ENCODE assay signal across 1 fruit fly cellular context in genomic region chr2L:9567398-9567856, dm6.
TF ChIP-seq lines count a peak whose summit lies in the region.

No protein-coding gene starts in this region.

TF ChIP-seq in whole organism, embryonic, 481 proteins besides CTCF, POLR2A, EP300 and RAD21 (continued from another document and continues in another):
- TF ChIP-seq CG10462 (GFP tag; optimal IDR thresholded peaks at IDR 0.05; lab: Kevin White, UChicago): peak; percentile 92
- TF ChIP-seq cad (GFP tag; optimal IDR thresholded peaks at IDR 0.05; lab: Kevin White, UChicago): no peak
- peak; percentile 85 for TF ChIP-seq toy (GFP tag; IDR thresholded peaks at IDR 0.05; lab: Robert Waterston, UW)
- TF ChIP-seq Oli (tag; optimal IDR thresholded peaks at IDR 0.05; lab: Kevin White, UChicago): peak; percentile 94
- peak; percentile 89 for TF ChIP-seq al (GFP tag; IDR thresholded peaks at IDR 0.05; lab: Robert Waterston, UW)
- TF ChIP-seq Meics (GFP tag; optimal IDR thresholded peaks at IDR 0.05; lab: Kevin White, UChicago): peak; percentile 99
- TF ChIP-seq Bgb (GFP tag; IDR thresholded peaks at IDR 0.05; lab: Robert Waterston, UW; ENCODE audit: partially characterized antibody): peak; percentile 21; the same call in 1 of the 2 replicates
- peak; percentile 95 for TF ChIP-seq Blimp-1 (GFP tag; optimal IDR thresholded peaks at IDR 0.05; lab: Kevin White, UChicago)
- peak; percentile 99 for TF ChIP-seq sr (GFP tag; IDR thresholded peaks at IDR 0.05; lab: Robert Waterston, UW)
- peak; percentile 67 for TF ChIP-seq CG7357 (GFP tag; IDR thresholded peaks at IDR 0.05; lab: Robert Waterston, UW)
- TF ChIP-seq Hr39 (optimal IDR thresholded peaks at IDR 0.05; lab: Kevin White, UChicago): no peak
- no peak for TF ChIP-seq h (optimal IDR thresholded peaks at IDR 0.05; lab: Kevin White, UChicago)
- TF ChIP-seq H2.0 (GFP tag; IDR thresholded peaks at IDR 0.05; lab: Robert Waterston, UW): peak; percentile 93
- TF ChIP-seq CG6854 (GFP tag; optimal IDR thresholded peaks at IDR 0.05; lab: Kevin White, UChicago): peak; percentile 99
- peak; percentile 100 for TF ChIP-seq CG6813 (GFP tag; optimal IDR thresholded peaks at IDR 0.05; lab: Kevin White, UChicago)
- no peak for TF ChIP-seq Dll (GFP tag; IDR thresholded peaks at IDR 0.05; lab: Robert Waterston, UW; ENCODE audit: partially characterized antibody)
- peak; percentile 94 for TF ChIP-seq NC2α (GFP tag; optimal IDR thresholded peaks at IDR 0.05; lab: Kevin White, UChicago)
- peak; percentile 70 for TF ChIP-seq Taf1 (GFP tag; IDR thresholded peaks at IDR 0.05; lab: Robert Waterston, UW)
- TF ChIP-seq gcm2 (GFP tag; optimal IDR thresholded peaks at IDR 0.05; lab: Kevin White, UChicago): peak; percentile 99
- peak; percentile 77 for TF ChIP-seq tx (GFP tag; optimal IDR thresholded peaks at IDR 0.05; lab: Kevin White, UChicago)
- peak; percentile 99 for TF ChIP-seq CG12299 (tag; optimal IDR thresholded peaks at IDR 0.05; lab: Kevin White, UChicago)
- TF ChIP-seq org-1 (GFP tag; optimal IDR thresholded peaks at IDR 0.05; lab: Kevin White, UChicago): peak; percentile 98
- peak; percentile 90 for TF ChIP-seq nmo (GFP tag; optimal IDR thresholded peaks at IDR 0.05; lab: Kevin White, UChicago)
- peak; percentile 100 for TF ChIP-seq CG34376 (GFP tag; optimal IDR thresholded peaks at IDR 0.05; lab: Kevin White, UChicago)
- peak; percentile 82 for TF ChIP-seq CG4282 (GFP tag; optimal IDR thresholded peaks at IDR 0.05; lab: Kevin White, UChicago)
- peak; percentile 99 for TF ChIP-seq Vsx1 (GFP tag; optimal IDR thresholded peaks at IDR 0.05; lab: Kevin White, UChicago)
- peak; percentile 95 for TF ChIP-seq CG12236 (GFP tag; optimal IDR thresholded peaks at IDR 0.05; lab: Kevin White, UChicago)
- no peak; the same call in 1 of the 2 replicates for TF ChIP-seq CG8765 (GFP tag; IDR thresholded peaks at IDR 0.05; lab: Robert Waterston, UW)
- TF ChIP-seq D (optimal IDR thresholded peaks at IDR 0.05; lab: Kevin White, UChicago): no peak
- peak; percentile 96 for TF ChIP-seq D (GFP tag; optimal IDR thresholded peaks at IDR 0.05; lab: Kevin White, UChicago)
- peak; percentile 73 for TF ChIP-seq pum (GFP tag; optimal IDR thresholded peaks at IDR 0.05; lab: Kevin White, UChicago)
- peak; percentile 57; the same call in 1 of the 2 replicates for TF ChIP-seq CG14667 (GFP tag; IDR thresholded peaks at IDR 0.05; lab: Robert Waterston, UW)
- TF ChIP-seq dan (GFP tag; IDR thresholded peaks at IDR 0.05; lab: Robert Waterston, UW): no peak
- no peak for TF ChIP-seq CG14860 (GFP tag; IDR thresholded peaks at IDR 0.05; lab: Robert Waterston, UW; ENCODE audit: partially characterized antibody)
- TF ChIP-seq CG7839 (tag; optimal IDR thresholded peaks at IDR 0.05; lab: Kevin White, UChicago): peak; percentile 96
- peak; percentile 96 for TF ChIP-seq NC2β (GFP tag; optimal IDR thresholded peaks at IDR 0.05; lab: Kevin White, UChicago)
- TF ChIP-seq zen2 (GFP tag; IDR thresholded peaks at IDR 0.05; lab: Robert Waterston, UW; ENCODE audit: partially characterized antibody): no peak
- peak; percentile 99 for TF ChIP-seq CG17359 (tag; optimal IDR thresholded peaks at IDR 0.05; lab: Kevin White, UChicago)
- TF ChIP-seq CG33557 (GFP tag; optimal IDR thresholded peaks at IDR 0.05; lab: Kevin White, UChicago): peak; percentile 81
- peak; percentile 87 for TF ChIP-seq rib (GFP tag; IDR thresholded peaks at IDR 0.05; lab: Robert Waterston, UW)
- no peak for TF ChIP-seq CG7963 (GFP tag; IDR thresholded peaks at IDR 0.05; lab: Robert Waterston, UW; ENCODE audit: partially characterized antibody)
- peak; percentile 98 for TF ChIP-seq CG1529 (GFP tag; optimal IDR thresholded peaks at IDR 0.05; lab: Kevin White, UChicago)
- peak; percentile 98 for TF ChIP-seq abd-A (tag; optimal IDR thresholded peaks at IDR 0.05; lab: Kevin White, UChicago)
- TF ChIP-seq Sry-β (GFP tag; optimal IDR thresholded peaks at IDR 0.05; lab: Kevin White, UChicago): peak; percentile 81
- TF ChIP-seq vvl (GFP tag; IDR thresholded peaks at IDR 0.05; lab: Robert Waterston, UW): peak; percentile 99
- TF ChIP-seq dimm (GFP tag; IDR thresholded peaks at IDR 0.05; lab: Robert Waterston, UW): peak; percentile 91
- peak; percentile 100 for TF ChIP-seq B-H2 (GFP tag; optimal IDR thresholded peaks at IDR 0.05; lab: Kevin White, UChicago)
- TF ChIP-seq BtbVII (GFP tag; optimal IDR thresholded peaks at IDR 0.05; lab: Kevin White, UChicago): peak; percentile 100
- TF ChIP-seq CG14441 (GFP tag; IDR thresholded peaks at IDR 0.05; lab: Robert Waterston, UW): peak; percentile 89
- TF ChIP-seq ato (GFP tag; IDR thresholded peaks at IDR 0.05; lab: Robert Waterston, UW; ENCODE audit: partially characterized antibody): no peak
- TF ChIP-seq CG15601 (tag; optimal IDR thresholded peaks at IDR 0.05; lab: Kevin White, UChicago): peak; percentile 97
- peak; percentile 95 for TF ChIP-seq Six4 (GFP tag; optimal IDR thresholded peaks at IDR 0.05; lab: Kevin White, UChicago)
- peak; percentile 90 for TF ChIP-seq tio (GFP tag; optimal IDR thresholded peaks at IDR 0.05; lab: Kevin White, UChicago)
- TF ChIP-seq HHEX (GFP tag; optimal IDR thresholded peaks at IDR 0.05; lab: Kevin White, UChicago): peak; percentile 100
- peak; percentile 99 for TF ChIP-seq CG11723 (GFP tag; optimal IDR thresholded peaks at IDR 0.05; lab: Kevin White, UChicago)
- peak; percentile 97 for TF ChIP-seq CG13894 (tag; optimal IDR thresholded peaks at IDR 0.05; lab: Kevin White, UChicago)
- peak; percentile 100 for TF ChIP-seq CG3838 (GFP tag; optimal IDR thresholded peaks at IDR 0.05; lab: Kevin White, UChicago)
- TF ChIP-seq mam (GFP tag; optimal IDR thresholded peaks at IDR 0.05; lab: Kevin White, UChicago): peak; percentile 85
- TF ChIP-seq chn (GFP tag; optimal IDR thresholded peaks at IDR 0.05; lab: Kevin White, UChicago): peak; percentile 90
- peak; percentile 95 for TF ChIP-seq ems (GFP tag; optimal IDR thresholded peaks at IDR 0.05; lab: Kevin White, UChicago)
- TF ChIP-seq CG10959 (GFP tag; IDR thresholded peaks at IDR 0.05; lab: Robert Waterston, UW): peak; percentile 72
- peak; percentile 100 for TF ChIP-seq CG17568 (GFP tag; optimal IDR thresholded peaks at IDR 0.05; lab: Kevin White, UChicago)
- peak; percentile 99 for TF ChIP-seq sqz (GFP tag; optimal IDR thresholded peaks at IDR 0.05; lab: Kevin White, UChicago)
- peak; percentile 98 for TF ChIP-seq CG12219 (GFP tag; optimal IDR thresholded peaks at IDR 0.05; lab: Kevin White, UChicago)
- peak; percentile 95 for TF ChIP-seq CG1024 (GFP tag; IDR thresholded peaks at IDR 0.05; lab: Robert Waterston, UW)
- TF ChIP-seq Asciz (GFP tag; optimal IDR thresholded peaks at IDR 0.05; lab: Kevin White, UChicago): peak; percentile 100
- TF ChIP-seq CG8388 (GFP tag; optimal IDR thresholded peaks at IDR 0.05; lab: Kevin White, UChicago): peak; percentile 96
- TF ChIP-seq Ssrp (tag; optimal IDR thresholded peaks at IDR 0.05; lab: Kevin White, UChicago): peak; percentile 84
- peak; percentile 82 for TF ChIP-seq CG2120 (GFP tag; optimal IDR thresholded peaks at IDR 0.05; lab: Kevin White, UChicago)
- peak; percentile 96 for TF ChIP-seq Optix (GFP tag; IDR thresholded peaks at IDR 0.05; lab: Robert Waterston, UW)
- TF ChIP-seq hkb (optimal IDR thresholded peaks at IDR 0.05; lab: Kevin White, UChicago): no peak
- TF ChIP-seq hkb (GFP tag; IDR thresholded peaks at IDR 0.05; lab: Robert Waterston, UW): peak; percentile 99
- peak; percentile 98 for TF ChIP-seq CG3407 (GFP tag; optimal IDR thresholded peaks at IDR 0.05; lab: Kevin White, UChicago)
- TF ChIP-seq chm (GFP tag; IDR thresholded peaks at IDR 0.05; lab: Robert Waterston, UW): peak; percentile 99
- TF ChIP-seq dmrt11E (tag; optimal IDR thresholded peaks at IDR 0.05; lab: Kevin White, UChicago): peak; percentile 44
- TF ChIP-seq ERR (GFP tag; optimal IDR thresholded peaks at IDR 0.05; lab: Kevin White, UChicago): peak; percentile 80
- TF ChIP-seq Fer2 (tag; optimal IDR thresholded peaks at IDR 0.05; lab: Kevin White, UChicago): peak; percentile 98
- TF ChIP-seq CG2678 (tag; optimal IDR thresholded peaks at IDR 0.05; lab: Kevin White, UChicago): peak; percentile 95
- peak; percentile 93 for TF ChIP-seq ftz-f1 (GFP tag; optimal IDR thresholded peaks at IDR 0.05; lab: Kevin White, UChicago)
- peak; percentile 85 for TF ChIP-seq CG9932 (GFP tag; IDR thresholded peaks at IDR 0.05; lab: Robert Waterston, UW)
- TF ChIP-seq CG8089 (GFP tag; optimal IDR thresholded peaks at IDR 0.05; lab: Kevin White, UChicago): peak; percentile 94
- peak; percentile 88 for TF ChIP-seq CG1792 (GFP tag; optimal IDR thresholded peaks at IDR 0.05; lab: Kevin White, UChicago)
- TF ChIP-seq klu (GFP tag; IDR thresholded peaks at IDR 0.05; lab: Robert Waterston, UW): peak; percentile 49
- peak; percentile 22 for TF ChIP-seq CG15479 (GFP tag; optimal IDR thresholded peaks at IDR 0.05; lab: Kevin White, UChicago)
- TF ChIP-seq tgo (GFP tag; IDR thresholded peaks at IDR 0.05; lab: Robert Waterston, UW): peak; percentile 91
- peak; percentile 98 for TF ChIP-seq unpg (GFP tag; optimal IDR thresholded peaks at IDR 0.05; lab: Kevin White, UChicago)
- peak; percentile 93 for TF ChIP-seq ken (GFP tag; IDR thresholded peaks at IDR 0.05; lab: Robert Waterston, UW)
- peak; percentile 99 for TF ChIP-seq so (GFP tag; IDR thresholded peaks at IDR 0.05; lab: Robert Waterston, UW)
- peak; percentile 0 for TF ChIP-seq gfzf (GFP tag; optimal IDR thresholded peaks at IDR 0.05; lab: Kevin White, UChicago)
- TF ChIP-seq HLH4C (GFP tag; IDR thresholded peaks at IDR 0.05; lab: Robert Waterston, UW; ENCODE audit: partially characterized antibody): no peak
- peak; percentile 100 for TF ChIP-seq CG17912 (GFP tag; optimal IDR thresholded peaks at IDR 0.05; lab: Kevin White, UChicago)
- peak; percentile 94 for TF ChIP-seq CG6175 (GFP tag; IDR thresholded peaks at IDR 0.05; lab: Robert Waterston, UW)
- peak; percentile 84 for TF ChIP-seq CG3163 (GFP tag; optimal IDR thresholded peaks at IDR 0.05; lab: Kevin White, UChicago)
- peak; percentile 94 for TF ChIP-seq repo (GFP tag; optimal IDR thresholded peaks at IDR 0.05; lab: Kevin White, UChicago)
- peak; percentile 97 for TF ChIP-seq CG11247 (GFP tag; IDR thresholded peaks at IDR 0.05; lab: Robert Waterston, UW)
- TF ChIP-seq corto (GFP tag; optimal IDR thresholded peaks at IDR 0.05; lab: Kevin White, UChicago): peak; percentile 86
- TF ChIP-seq H15 (GFP tag; IDR thresholded peaks at IDR 0.05; lab: Robert Waterston, UW): peak; percentile 95
- TF ChIP-seq CG4404 (GFP tag; IDR thresholded peaks at IDR 0.05; lab: Robert Waterston, UW): no peak
- peak; percentile 25; the same call in 1 of the 3 replicates for TF ChIP-seq CG11560 (tag; IDR thresholded peaks at IDR 0.05; lab: Robert Waterston, UW)
- TF ChIP-seq YL-1 (GFP tag; optimal IDR thresholded peaks at IDR 0.05; lab: Kevin White, UChicago): peak; percentile 100
- TF ChIP-seq Bteb2 (GFP tag; optimal IDR thresholded peaks at IDR 0.05; lab: Kevin White, UChicago): peak; percentile 96
- peak; percentile 93 for TF ChIP-seq sim (GFP tag; IDR thresholded peaks at IDR 0.05; lab: Robert Waterston, UW)
- peak; percentile 76 for TF ChIP-seq Kr (GFP tag; optimal IDR thresholded peaks at IDR 0.05; lab: Kevin White, UChicago)
- TF ChIP-seq bigmax (GFP tag; optimal IDR thresholded peaks at IDR 0.05; lab: Kevin White, UChicago): peak; percentile 93
- peak; percentile 91 for TF ChIP-seq CG17186 (GFP tag; optimal IDR thresholded peaks at IDR 0.05; lab: Kevin White, UChicago)
- peak; percentile 98 for TF ChIP-seq gro (GFP tag; optimal IDR thresholded peaks at IDR 0.05; lab: Kevin White, UChicago)
- peak; percentile 100 for TF ChIP-seq Fer1 (GFP tag; optimal IDR thresholded peaks at IDR 0.05; lab: Kevin White, UChicago)
- peak; percentile 99 for TF ChIP-seq ash1 (GFP tag; optimal IDR thresholded peaks at IDR 0.05; lab: Kevin White, UChicago)
- peak; percentile 94 for TF ChIP-seq CG32767 (GFP tag; IDR thresholded peaks at IDR 0.05; lab: Robert Waterston, UW)
- peak; percentile 96 for TF ChIP-seq Mes4 (GFP tag; optimal IDR thresholded peaks at IDR 0.05; lab: Kevin White, UChicago)
- TF ChIP-seq ind (GFP tag; optimal IDR thresholded peaks at IDR 0.05; lab: Kevin White, UChicago): peak; percentile 88
- TF ChIP-seq CG9437 (GFP tag; optimal IDR thresholded peaks at IDR 0.05; lab: Kevin White, UChicago): peak; percentile 94
- TF ChIP-seq CG9797 (GFP tag; optimal IDR thresholded peaks at IDR 0.05; lab: Kevin White, UChicago): peak; percentile 73
- peak; percentile 93 to 95 for TF ChIP-seq dpn (GFP tag; optimal IDR thresholded peaks at IDR 0.05; lab: Kevin White, UChicago)
- peak; percentile 74 for TF ChIP-seq CG6272 (GFP tag; IDR thresholded peaks at IDR 0.05; lab: Robert Waterston, UW)
- TF ChIP-seq shn (GFP tag; optimal IDR thresholded peaks at IDR 0.05; lab: Kevin White, UChicago): peak; percentile 91
- TF ChIP-seq Rfx (GFP tag; IDR thresholded peaks at IDR 0.05; lab: Robert Waterston, UW): peak; percentile 98
- TF ChIP-seq Drgx (GFP tag; IDR thresholded peaks at IDR 0.05; lab: Robert Waterston, UW): peak; percentile 83
- TF ChIP-seq CG13287 (GFP tag; IDR thresholded peaks at IDR 0.05; lab: Robert Waterston, UW; ENCODE audit: partially characterized antibody): peak; percentile 65
- peak; percentile 99 for TF ChIP-seq Ets65A (GFP tag; lab: Kevin White, UChicago)
- TF ChIP-seq Myb (GFP tag; optimal IDR thresholded peaks at IDR 0.05; lab: Kevin White, UChicago): peak; percentile 83
- TF ChIP-seq z (GFP tag; IDR thresholded peaks at IDR 0.05; lab: Robert Waterston, UW): peak; percentile 63; the same call in 1 of the 3 replicates
- peak; percentile 81 for TF ChIP-seq Chrac-16 (GFP tag; optimal IDR thresholded peaks at IDR 0.05; lab: Kevin White, UChicago)
- TF ChIP-seq Dip2 (GFP tag; IDR thresholded peaks at IDR 0.05; lab: Robert Waterston, UW): no peak
- TF ChIP-seq HmgD (GFP tag; optimal IDR thresholded peaks at IDR 0.05; lab: Kevin White, UChicago): peak; percentile 89
- TF ChIP-seq Antp (GFP tag; optimal IDR thresholded peaks at IDR 0.05; lab: Kevin White, UChicago): peak; percentile 86
- peak; percentile 97 for TF ChIP-seq sob (GFP tag; IDR thresholded peaks at IDR 0.05; lab: Robert Waterston, UW)
- peak; percentile 99 for TF ChIP-seq PHDP (tag; optimal IDR thresholded peaks at IDR 0.05; lab: Kevin White, UChicago)
- TF ChIP-seq NK7.1 (GFP tag; optimal IDR thresholded peaks at IDR 0.05; lab: Kevin White, UChicago): peak; percentile 96
- peak; percentile 86 for TF ChIP-seq CG14965 (GFP tag; optimal IDR thresholded peaks at IDR 0.05; lab: Kevin White, UChicago; ENCODE audit: borderline replicate concordance)
- TF ChIP-seq C15 (GFP tag; IDR thresholded peaks at IDR 0.05; lab: Robert Waterston, UW): peak; percentile 95
